Worm (Caenorhabditis elegans) whole organism, L4 larva: ENCODE measurements around the gene nspg-8.
A peak's percentile ranks its signal among the peaks of the same experiment; 100 is the strongest.

ENCODE experiments used
- D1046.2 ChIP-seq: fragments of 200-800 bp; sonication (Bioruptor generic); IDR thresholded peaks from 2 replicates; pipeline ENCODE4 v1.3.6; 2022; ENCODE audit warnings: missing genetic modification characterization, missing compliant biosample characterization
- T26A8.4 ChIP-seq: fragments of 200-800 bp; sonication (Bioruptor generic); IDR thresholded peaks from 2 replicates; pipeline ENCODE4 v1.3.6; 2022; ENCODE audit warnings: missing genetic modification characterization, missing compliant biosample characterization
- Y75B8A.6 ChIP-seq: fragments of 200-800 bp; sonication (Bioruptor generic); IDR thresholded peaks from 2 replicates; pipeline ENCODE4 v1.3.6; 2022; ENCODE audit warnings: missing genetic modification reagents, missing genetic modification characterization, missing compliant biosample characterization
- aha-1 ChIP-seq: fragments of 150-350 bp; peaks from one replicate; lab custom pipeline; 2014; ENCODE audit warnings: missing biosample characterization, missing genetic modification characterization
- ama-1 ChIP-seq: fragments of 150-350 bp; optimal IDR thresholded peaks from 2 replicates; lab custom pipeline; 2014; ENCODE audit warnings: inconsistent platforms, mixed read lengths
- ceh-32 ChIP-seq: sonication (generic microtip); optimal IDR thresholded peaks from 2 replicates; lab custom pipeline; 2016; ENCODE audit warnings: mild to moderate bottlenecking, missing genetic modification characterization, missing compliant biosample characterization; ENCODE audit not compliant: poor library complexity
- ceh-44 ChIP-seq: fragments of 200-800 bp; sonication (Bioruptor generic); IDR thresholded peaks from 2 replicates; pipeline ENCODE4 v1.3.6; 2022; ENCODE audit warnings: missing genetic modification reagents, missing genetic modification characterization, missing compliant biosample characterization
- ceh-62 ChIP-seq: sonication (generic microtip); optimal IDR thresholded peaks from 2 replicates; lab custom pipeline; 2017; ENCODE audit warnings: missing biosample characterization, missing genetic modification characterization
- cey-2 ChIP-seq: sonication (generic microtip); optimal IDR thresholded peaks from 3 replicates; lab custom pipeline; 2017; ENCODE audit warnings: missing genetic modification characterization, mild to moderate bottlenecking, missing compliant biosample characterization, antibody characterized with exemption, borderline replicate concordance; ENCODE audit not compliant: insufficient read depth
- daf-16 ChIP-seq, 3 experiments: sonication (generic microtip); optimal IDR thresholded peaks; 2 replicates each; lab custom pipeline; 2016 to 2017; ENCODE audit warnings: missing genetic modification characterization in 3 of 3, missing genetic modification reagents in 3 of 3, mild to moderate bottlenecking in 2 of 3, missing compliant biosample characterization in 2 of 3, missing biosample characterization in 1 of 3, moderate library complexity in 1 of 3
- dmd-6 ChIP-seq: fragments of 200-800 bp; sonication (Bioruptor generic); IDR thresholded peaks from 2 replicates; pipeline ENCODE4 v1.3.6; 2022; ENCODE audit warnings: missing genetic modification reagents, missing genetic modification characterization, missing compliant biosample characterization
- dmd-9 ChIP-seq: fragments of 200-800 bp; sonication (Bioruptor generic); IDR thresholded peaks from 2 replicates; pipeline ENCODE4 v1.3.6; 2022; ENCODE audit warnings: missing genetic modification reagents, missing genetic modification characterization, missing compliant biosample characterization
- duxl-1 ChIP-seq: sonication (generic microtip); optimal IDR thresholded peaks from 2 replicates; lab custom pipeline; 2016; ENCODE audit warnings: mild to moderate bottlenecking, missing genetic modification characterization, moderate library complexity, missing compliant biosample characterization; ENCODE audit not compliant: poor library complexity
- dve-1 ChIP-seq: sonication (generic microtip); optimal IDR thresholded peaks from 2 replicates; lab custom pipeline; 2017; ENCODE audit warnings: antibody characterized with exemption, mild to moderate bottlenecking, missing genetic modification characterization, missing compliant biosample characterization; ENCODE audit not compliant: insufficient read depth
- hlh-11 ChIP-seq: fragments of 200-800 bp; sonication (Bioruptor generic); optimal IDR thresholded peaks from 2 replicates; lab custom pipeline; 2018; ENCODE audit warnings: mild to moderate bottlenecking, missing genetic modification characterization, missing compliant biosample characterization
- hlh-30 ChIP-seq: sonication (generic microtip); optimal IDR thresholded peaks from 2 replicates; lab custom pipeline; 2017; ENCODE audit warnings: antibody characterized with exemption, mild to moderate bottlenecking, missing genetic modification characterization, missing compliant biosample characterization; ENCODE audit not compliant: insufficient read depth
- lin-29 ChIP-seq: fragments of 200-800 bp; sonication (Bioruptor generic); IDR thresholded peaks from 2 replicates; pipeline ENCODE4 v1.3.6; 2022; ENCODE audit warnings: missing genetic modification reagents, missing genetic modification characterization, missing compliant biosample characterization
- lin-38 ChIP-seq: fragments of 200-800 bp; sonication (Bioruptor generic); IDR thresholded peaks from 2 replicates; pipeline ENCODE4 v1.3.6; 2022; ENCODE audit warnings: missing genetic modification reagents, missing genetic modification characterization, missing compliant biosample characterization
- lin-39 ChIP-seq: fragments of 150-350 bp; optimal IDR thresholded peaks from 2 replicates; lab custom pipeline; 2014; ENCODE audit warnings: missing biosample characterization, missing genetic modification reagents, missing genetic modification characterization
- lir-3 ChIP-seq: sonication (generic microtip); optimal IDR thresholded peaks from 2 replicates; lab custom pipeline; 2016; ENCODE audit warnings: mild to moderate bottlenecking, missing genetic modification characterization, missing compliant biosample characterization
- mes-2 ChIP-seq: sonication (generic microtip); optimal IDR thresholded peaks from 2 replicates; lab custom pipeline; 2016; ENCODE audit warnings: missing genotype, mild to moderate bottlenecking, missing genetic modification characterization, missing compliant biosample characterization; ENCODE audit not compliant: poor library complexity, severe bottlenecking
- mxl-2 ChIP-seq: fragments of 200-800 bp; sonication (Bioruptor generic); conservative IDR thresholded peaks from 2 replicates; pipeline ENCODE4 v1.3.6; 2022; ENCODE audit warnings: missing genetic modification reagents, missing genetic modification characterization, missing compliant biosample characterization
- mxl-3 ChIP-seq: fragments of 200-800 bp; sonication (Bioruptor generic); optimal IDR thresholded peaks from 2 replicates; lab custom pipeline; 2018; ENCODE audit warnings: mild to moderate bottlenecking, missing genetic modification characterization, missing compliant biosample characterization
- nhr-11 ChIP-seq: fragments of 150-350 bp; optimal IDR thresholded peaks from 2 replicates; lab custom pipeline; 2014; ENCODE audit warnings: missing biosample characterization, missing genetic modification characterization
- nhr-111 ChIP-seq: fragments of 200-800 bp; sonication (Bioruptor generic); optimal IDR thresholded peaks from 2 replicates; lab custom pipeline; 2018; ENCODE audit warnings: mild to moderate bottlenecking, missing genetic modification characterization, missing compliant biosample characterization
- nhr-25 ChIP-seq: sonication (generic microtip); optimal IDR thresholded peaks from 2 replicates; lab custom pipeline; 2017; ENCODE audit warnings: missing genetic modification characterization, mild to moderate bottlenecking, missing compliant biosample characterization, antibody characterized with exemption, moderate library complexity, borderline replicate concordance; ENCODE audit not compliant: insufficient read depth
- nhr-28 ChIP-seq: fragments of 150-350 bp; optimal IDR thresholded peaks from 2 replicates; lab custom pipeline; 2014; ENCODE audit warnings: missing biosample characterization, missing genetic modification characterization
- nhr-77 ChIP-seq: fragments of 150-350 bp; optimal IDR thresholded peaks from 2 replicates; lab custom pipeline; 2014; ENCODE audit warnings: missing biosample characterization, missing genetic modification characterization
- pha-4 ChIP-seq, 2 experiments: fragments of 150-350 bp in 1 of 2; fragments of 200-800 bp in 1 of 2; sonication (Bioruptor generic) in 1 of 2; IDR thresholded peaks in 1 of 2; optimal IDR thresholded peaks in 1 of 2; 2 replicates each; pipeline versions ENCODE4 v1.3.6 to Lab custom; 2014 to 2022; ENCODE audit warnings: missing genetic modification characterization in 2 of 2, missing genetic modification reagents in 2 of 2, missing biosample characterization in 1 of 2, missing compliant biosample characterization in 1 of 2
- php-3 ChIP-seq: fragments of 200-800 bp; sonication (Bioruptor generic); IDR thresholded peaks from 2 replicates; pipeline ENCODE4 v1.3.6; 2022; ENCODE audit warnings: missing genetic modification reagents, missing genetic modification characterization, missing compliant biosample characterization
- pqm-1 ChIP-seq: sonication (generic microtip); optimal IDR thresholded peaks from 2 replicates; lab custom pipeline; 2017; ENCODE audit warnings: missing biosample characterization, missing genetic modification characterization
- rbr-2 ChIP-seq: sonication (generic microtip); optimal IDR thresholded peaks from 2 replicates; lab custom pipeline; 2016; ENCODE audit warnings: missing genotype, missing genetic modification characterization, missing compliant biosample characterization
- saeg-2 ChIP-seq: fragments of 200-800 bp; sonication (Bioruptor generic); IDR thresholded peaks from 2 replicates; pipeline ENCODE4 v1.3.6; 2022; ENCODE audit warnings: missing genetic modification reagents, missing genetic modification characterization, missing compliant biosample characterization
- sdz-12 ChIP-seq: fragments of 200-800 bp; sonication (Bioruptor generic); optimal IDR thresholded peaks from 2 replicates; lab custom pipeline; 2018; ENCODE audit warnings: mild to moderate bottlenecking, missing genetic modification characterization, missing compliant biosample characterization
- skn-1 ChIP-seq: fragments of 150-350 bp; optimal IDR thresholded peaks from 2 replicates; lab custom pipeline; 2014; ENCODE audit warnings: missing biosample characterization, missing genetic modification characterization
- snpc-1.2 ChIP-seq: fragments of 200-800 bp; sonication (Bioruptor generic); IDR thresholded peaks from 2 replicates; pipeline ENCODE4 v1.3.6; 2022; ENCODE audit warnings: missing genetic modification reagents, missing genetic modification characterization, missing compliant biosample characterization
- tag-97 ChIP-seq: fragments of 200-800 bp; sonication (Bioruptor generic); IDR thresholded peaks from 2 replicates; pipeline ENCODE4 v1.3.6; 2022; ENCODE audit warnings: missing genetic modification characterization, missing compliant biosample characterization
- tra-1 ChIP-seq: fragments of 200-800 bp; sonication (Bioruptor generic); IDR thresholded peaks from 2 replicates; pipeline ENCODE4 v1.3.6; 2022; ENCODE audit warnings: missing genetic modification reagents, missing genetic modification characterization, missing compliant biosample characterization
- unc-39 ChIP-seq: sonication (generic microtip); optimal IDR thresholded peaks from 2 replicates; lab custom pipeline; 2017; ENCODE audit warnings: missing biosample characterization, missing genetic modification characterization
- zip-11 ChIP-seq: fragments of 200-800 bp; sonication (Bioruptor generic); IDR thresholded peaks from 2 replicates; pipeline ENCODE4 v1.3.6; 2022; ENCODE audit warnings: missing genetic modification characterization, missing compliant biosample characterization
- ztf-11 ChIP-seq: fragments of 150-350 bp; optimal IDR thresholded peaks from 2 replicates; lab custom pipeline; 2014; ENCODE audit warnings: missing biosample characterization, missing genetic modification characterization

Gene nspg-8

ce11 chrIII:1218221-1218620, 36.4 kb downstream of the nspg-8 start (continued):
- TF ChIP-seq D1046.2 (GFP tag; lab: Robert Waterston, UW) (no peak), rbr-2 (tag; lab: Kevin White, UChicago) (peak; percentile 38)

ce11 chrIII:1218998-1219397, 37.1 kb downstream of the nspg-8 start:
- TF ChIP-seq saeg-2 (GFP tag; lab: Robert Waterston, UW) (no peak), cey-2 (tag; lab: Kevin White, UChicago) (no peak), ceh-44 (no peak), skn-1 (tag; lab: Kevin White, UChicago) (no peak), nhr-28 (no peak), ztf-11 (tag; lab: Kevin White, UChicago) (no peak), ama-1 (no peak), aha-1 (tag; lab: Kevin White, UChicago) (peak; percentile 64), lin-38 (peak; percentile 13)

ce11 chrIII:1220012-1220411, 38.2 kb downstream of the nspg-8 start:
- TF ChIP-seq snpc-1.2 (no peak), T26A8.4 (GFP tag; lab: Robert Waterston, UW) (no peak), dmd-9 (no peak), nhr-111 (GFP tag; lab: Kevin White, UChicago) (no peak), lir-3 (no peak), lin-39 (tag; lab: Kevin White, UChicago) (no peak), pha-4 (GFP tag; IDR thresholded peaks at IDR 0.05; lab: Robert Waterston, UW) (peak; percentile 27; the same call in 1 of the 2 replicates), pha-4 (tag; optimal IDR thresholded peaks at IDR 0.05; lab: Kevin White, UChicago) (no peak), dmd-6 (GFP tag; lab: Robert Waterston, UW) (peak; percentile 66), nhr-25 (no peak), hlh-30 (tag; lab: Kevin White, UChicago) (peak; percentile 28), unc-39 (tag; lab: Kevin White, UChicago) (no peak), Y75B8A.6 (GFP tag; lab: Robert Waterston, UW) (no peak), lin-29 (GFP tag; lab: Robert Waterston, UW) (no peak), tra-1 (GFP tag; lab: Robert Waterston, UW) (0 out of 2 replicates have a peak, but pooled peaks have one; percentile 14), mxl-3 (GFP tag; lab: Kevin White, UChicago) (peak; percentile 61), mxl-2 (no peak), sdz-12 (GFP tag; lab: Kevin White, UChicago) (no peak), tag-97 (GFP tag; lab: Robert Waterston, UW) (no peak), daf-16 (GFP tag; optimal IDR thresholded peaks at IDR 0.05; lab: Kevin White, UChicago) (no peak), daf-16 (tag; optimal IDR thresholded peaks at IDR 0.05; lab: Kevin White, UChicago) (peak; percentile 41), zip-11 (GFP tag; lab: Robert Waterston, UW) (no peak), dve-1 (peak; percentile 6), nhr-11 (tag; lab: Kevin White, UChicago) (no peak), pqm-1 (tag; lab: Kevin White, UChicago) (peak; percentile 47), hlh-11 (tag; lab: Kevin White, UChicago) (peak; percentile 81), nhr-77 (tag; lab: Kevin White, UChicago) (peak; percentile 24), ceh-62 (tag; lab: Kevin White, UChicago) (no peak), php-3 (GFP tag; lab: Robert Waterston, UW) (peak; percentile 61), nhr-28 (peak; percentile 13), mes-2 (tag; lab: Kevin White, UChicago) (no peak), duxl-1 (no peak), ceh-32 (tag; lab: Kevin White, UChicago) (no peak)
